Worm (Caenorhabditis elegans) whole organism, young adult: Measurements from ENCODE around the gene F38A6.4.
A peak's percentile ranks its signal among the peaks of the same experiment; 100 is the strongest.

Source experiments
- B0019.2 ChIP-seq: fragments of 200-800 bp; sonication (Bioruptor generic); conservative IDR thresholded peaks from 2 replicates; pipeline ENCODE4 v1.3.6; 2022; ENCODE audit warnings: missing genetic modification reagents, missing genetic modification characterization, missing compliant biosample characterization
- C06A6.2 ChIP-seq: fragments of 200-800 bp; sonication (Bioruptor generic); conservative IDR thresholded peaks from 2 replicates; pipeline ENCODE4 v1.3.6; 2022; ENCODE audit warnings: missing genetic modification characterization, missing compliant biosample characterization
- F22D6.2 ChIP-seq: sonication (generic microtip); optimal IDR thresholded peaks from 2 replicates; lab custom pipeline; 2016; ENCODE audit warnings: mild to moderate bottlenecking, missing genetic modification characterization, missing compliant biosample characterization
- F23B12.7 ChIP-seq: sonication (generic microtip); optimal IDR thresholded peaks from 2 replicates; lab custom pipeline; 2017; ENCODE audit warnings: missing genetic modification characterization, mild to moderate bottlenecking, missing compliant biosample characterization, antibody characterized with exemption, moderate library complexity; ENCODE audit not compliant: insufficient read depth
- F37B4.10 ChIP-seq: fragments of 200-800 bp; sonication (Bioruptor generic); IDR thresholded peaks from 2 replicates; pipeline ENCODE4 v1.3.6; 2022; ENCODE audit warnings: missing genetic modification characterization, missing compliant biosample characterization
- F52B5.7 ChIP-seq: sonication (generic microtip); optimal IDR thresholded peaks from 2 replicates; lab custom pipeline; 2016; ENCODE audit warnings: mild to moderate bottlenecking, missing genetic modification characterization, missing compliant biosample characterization
- F57A8.1 ChIP-seq: fragments of 200-800 bp; sonication (Bioruptor generic); optimal IDR thresholded peaks from 2 replicates; lab custom pipeline; 2018; ENCODE audit warnings: mild to moderate bottlenecking, missing genetic modification characterization, moderate library complexity, missing compliant biosample characterization
- K11D2.4 ChIP-seq: fragments of 200-800 bp; sonication (Bioruptor generic); IDR thresholded peaks from 2 replicates; pipeline ENCODE4 v1.3.6; 2022; ENCODE audit warnings: missing genetic modification reagents, missing genetic modification characterization, missing compliant biosample characterization
- K12H6.12 ChIP-seq: fragments of 200-800 bp; sonication (Bioruptor generic); optimal IDR thresholded peaks from 2 replicates; lab custom pipeline; 2018; ENCODE audit warnings: mild to moderate bottlenecking, missing genetic modification characterization, missing compliant biosample characterization
- Y53F4B.3 ChIP-seq: fragments of 200-800 bp; sonication (Bioruptor generic); IDR thresholded peaks from 2 replicates; pipeline ENCODE4 v1.3.6; 2022; ENCODE audit warnings: missing genetic modification reagents, missing genetic modification characterization, missing compliant biosample characterization
- Y67H2A.10 ChIP-seq: fragments of 200-800 bp; sonication (Bioruptor generic); conservative IDR thresholded peaks from 2 replicates; pipeline ENCODE4 v1.3.6; 2022; ENCODE audit warnings: missing genetic modification reagents, missing genetic modification characterization, missing compliant biosample characterization
- aptf-3 ChIP-seq: fragments of 200-800 bp; sonication (Bioruptor generic); IDR thresholded peaks from 2 replicates; pipeline ENCODE4 v1.3.6; 2022; ENCODE audit warnings: missing genetic modification characterization, missing compliant biosample characterization
- attf-5 ChIP-seq: fragments of 200-800 bp; sonication (Bioruptor generic); optimal IDR thresholded peaks from 2 replicates; lab custom pipeline; 2018; ENCODE audit warnings: mild to moderate bottlenecking, missing genetic modification characterization, missing compliant biosample characterization
- bed-2 ChIP-seq: fragments of 200-800 bp; sonication (Bioruptor generic); IDR thresholded peaks from 2 replicates; pipeline ENCODE4 v1.3.6; 2022; ENCODE audit warnings: missing genetic modification reagents, missing genetic modification characterization, missing compliant biosample characterization
- ceh-100 ChIP-seq: fragments of 200-800 bp; sonication (Bioruptor generic); IDR thresholded peaks from 2 replicates; pipeline ENCODE4 v1.3.6; 2022; ENCODE audit warnings: missing genetic modification reagents, missing genetic modification characterization, missing compliant biosample characterization
- ceh-27 ChIP-seq: fragments of 200-800 bp; sonication (Bioruptor generic); optimal IDR thresholded peaks from 2 replicates; lab custom pipeline; 2018; ENCODE audit warnings: mild to moderate bottlenecking, missing genetic modification characterization, moderate library complexity, missing compliant biosample characterization
- ceh-40 ChIP-seq: fragments of 200-800 bp; sonication (Bioruptor generic); IDR thresholded peaks from 2 replicates; pipeline ENCODE4 v1.3.6; 2022; ENCODE audit warnings: missing genetic modification characterization, missing compliant biosample characterization
- chd-7 ChIP-seq: sonication (generic microtip); optimal IDR thresholded peaks from 2 replicates; lab custom pipeline; 2016; ENCODE audit warnings: mild to moderate bottlenecking, missing genetic modification characterization, moderate library complexity, missing compliant biosample characterization
- die-1 ChIP-seq: sonication (generic microtip); optimal IDR thresholded peaks from 2 replicates; lab custom pipeline; 2016; ENCODE audit warnings: missing genotype, mild to moderate bottlenecking, missing genetic modification characterization, missing compliant biosample characterization
- egl-44 ChIP-seq: fragments of 200-800 bp; sonication (Bioruptor generic); IDR thresholded peaks from 2 replicates; pipeline ENCODE4 v1.3.6; 2022; ENCODE audit warnings: missing genetic modification reagents, missing genetic modification characterization, missing compliant biosample characterization
- egrh-3 ChIP-seq: fragments of 200-800 bp; sonication (Bioruptor generic); IDR thresholded peaks from 2 replicates; pipeline ENCODE4 v1.3.6; 2022; ENCODE audit warnings: missing genetic modification reagents, missing genetic modification characterization, missing compliant biosample characterization
- hlh-12 ChIP-seq: sonication (generic microtip); optimal IDR thresholded peaks from 2 replicates; lab custom pipeline; 2016; ENCODE audit warnings: missing genetic modification characterization, missing compliant biosample characterization
- hlh-26 ChIP-seq: fragments of 200-800 bp; sonication (Bioruptor generic); conservative IDR thresholded peaks from 2 replicates; pipeline ENCODE4 v1.3.6; 2022; ENCODE audit warnings: missing genetic modification reagents, missing genetic modification characterization, missing compliant biosample characterization
- lag-1 ChIP-seq: fragments of 200-800 bp; sonication (Bioruptor generic); IDR thresholded peaks from 2 replicates; pipeline ENCODE4 v1.3.6; 2022; ENCODE audit warnings: missing genetic modification reagents, missing genetic modification characterization, missing compliant biosample characterization
- let-526 ChIP-seq: fragments of 200-800 bp; sonication (Bioruptor generic); IDR thresholded peaks from 2 replicates; pipeline ENCODE4 v1.3.6; 2022; ENCODE audit warnings: missing genetic modification reagents, missing genetic modification characterization, missing compliant biosample characterization
- lin-26 ChIP-seq: fragments of 200-800 bp; sonication (Bioruptor generic); IDR thresholded peaks from 2 replicates; pipeline ENCODE4 v1.3.6; 2022; ENCODE audit warnings: missing genetic modification reagents, missing genetic modification characterization, missing compliant biosample characterization
- lin-40 ChIP-seq: sonication (generic microtip); optimal IDR thresholded peaks from 2 replicates; lab custom pipeline; 2016; ENCODE audit warnings: missing genetic modification characterization, mild to moderate bottlenecking, missing compliant biosample characterization, missing genotype, missing genetic modification reagents
- lir-1 ChIP-seq: fragments of 200-800 bp; sonication (Bioruptor generic); conservative IDR thresholded peaks from 2 replicates; pipeline ENCODE4 v1.3.6; 2022; ENCODE audit warnings: missing genetic modification reagents, missing genetic modification characterization, missing compliant biosample characterization
- lsl-1 ChIP-seq: fragments of 200-800 bp; sonication (Bioruptor generic); optimal IDR thresholded peaks from 2 replicates; lab custom pipeline; 2018; ENCODE audit warnings: mild to moderate bottlenecking, missing genetic modification characterization, moderate library complexity, missing compliant biosample characterization
- lsy-27 ChIP-seq: sonication (generic microtip); optimal IDR thresholded peaks from 2 replicates; lab custom pipeline; 2017; ENCODE audit warnings: missing genetic modification characterization, mild to moderate bottlenecking, missing compliant biosample characterization, antibody characterized with exemption, missing genotype, borderline replicate concordance; ENCODE audit not compliant: insufficient read depth
- mcd-1 ChIP-seq: fragments of 200-800 bp; sonication (Bioruptor generic); IDR thresholded peaks from 2 replicates; pipeline ENCODE4 v1.3.6; 2022; ENCODE audit warnings: missing genetic modification reagents, missing genetic modification characterization, missing compliant biosample characterization
- mel-28 ChIP-seq: sonication (generic microtip); optimal IDR thresholded peaks from 2 replicates; lab custom pipeline; 2016; ENCODE audit warnings: borderline replicate concordance, mild to moderate bottlenecking, missing genetic modification characterization, missing compliant biosample characterization
- nfya-2 ChIP-seq: fragments of 200-800 bp; sonication (Bioruptor generic); IDR thresholded peaks from 2 replicates; pipeline ENCODE4 v1.3.6; 2022; ENCODE audit warnings: missing genetic modification reagents, missing genetic modification characterization, missing compliant biosample characterization
- nfyb-1 ChIP-seq: fragments of 200-800 bp; sonication (Bioruptor generic); IDR thresholded peaks from 2 replicates; pipeline ENCODE4 v1.3.6; 2022; ENCODE audit warnings: missing genetic modification reagents, missing genetic modification characterization, missing compliant biosample characterization
- nhr-120 ChIP-seq: fragments of 200-800 bp; sonication (Bioruptor generic); IDR thresholded peaks from 2 replicates; pipeline ENCODE4 v1.3.6; 2022; ENCODE audit warnings: missing genetic modification characterization, missing compliant biosample characterization
- nhr-27 ChIP-seq: fragments of 200-800 bp; sonication (Bioruptor generic); optimal IDR thresholded peaks from 2 replicates; lab custom pipeline; 2018; ENCODE audit warnings: mild to moderate bottlenecking, missing genetic modification characterization, moderate library complexity, missing compliant biosample characterization
- nhr-80 ChIP-seq: sonication (generic microtip); optimal IDR thresholded peaks from 2 replicates; lab custom pipeline; 2016; ENCODE audit warnings: missing genetic modification characterization, missing compliant biosample characterization
- rcor-1 ChIP-seq: fragments of 200-800 bp; sonication (Bioruptor generic); IDR thresholded peaks from 2 replicates; pipeline ENCODE4 v1.3.6; 2022; ENCODE audit warnings: missing genetic modification reagents, missing genetic modification characterization, missing compliant biosample characterization
- sdz-38 ChIP-seq: sonication (generic microtip); optimal IDR thresholded peaks from 2 replicates; lab custom pipeline; 2016; ENCODE audit warnings: missing genotype, missing genetic modification characterization, missing compliant biosample characterization
- sea-2 ChIP-seq: fragments of 200-800 bp; sonication (Bioruptor generic); IDR thresholded peaks from 2 replicates; pipeline ENCODE4 v1.3.6; 2022; ENCODE audit warnings: missing genetic modification characterization, missing compliant biosample characterization
- snpc-1.3 ChIP-seq: sonication (generic microtip); optimal IDR thresholded peaks from 2 replicates; lab custom pipeline; 2017; ENCODE audit warnings: missing genetic modification characterization, mild to moderate bottlenecking, missing compliant biosample characterization, antibody characterized with exemption, moderate library complexity, missing genotype, missing genetic modification reagents; ENCODE audit not compliant: insufficient read depth
- sptf-2 ChIP-seq: fragments of 200-800 bp; sonication (Bioruptor generic); optimal IDR thresholded peaks from 2 replicates; lab custom pipeline; 2018; ENCODE audit warnings: mild to moderate bottlenecking, missing genetic modification characterization, missing compliant biosample characterization
- tbp1 ChIP-seq: fragments of 200-800 bp; sonication (Bioruptor generic); optimal IDR thresholded peaks from 2 replicates; lab custom pipeline; 2018; ENCODE audit warnings: mild to moderate bottlenecking, missing genetic modification characterization, missing compliant biosample characterization
- tlf-1 ChIP-seq: fragments of 200-800 bp; sonication (Bioruptor generic); optimal IDR thresholded peaks from 2 replicates; lab custom pipeline; 2018; ENCODE audit warnings: mild to moderate bottlenecking, missing genetic modification characterization, missing compliant biosample characterization
- xnd-1 ChIP-seq: sonication (generic microtip); optimal IDR thresholded peaks from 2 replicates; lab custom pipeline; 2016; ENCODE audit warnings: missing genotype, missing genetic modification reagents, missing genetic modification characterization, missing compliant biosample characterization
- zfh-2 ChIP-seq: fragments of 200-800 bp; sonication (Bioruptor generic); conservative IDR thresholded peaks from 2 replicates; pipeline ENCODE4 v1.3.6; 2022; ENCODE audit warnings: missing genetic modification reagents, missing genetic modification characterization, missing compliant biosample characterization
- zim-3 ChIP-seq: sonication (generic microtip); optimal IDR thresholded peaks from 2 replicates; lab custom pipeline; 2017; ENCODE audit warnings: mild to moderate bottlenecking, missing genetic modification characterization, moderate library complexity, missing compliant biosample characterization
- ztf-22 ChIP-seq: fragments of 200-800 bp; sonication (Bioruptor generic); optimal IDR thresholded peaks from 2 replicates; lab custom pipeline; 2018; ENCODE audit warnings: mild to moderate bottlenecking, missing genetic modification characterization, moderate library complexity, missing compliant biosample characterization
- ztf-6 ChIP-seq: fragments of 200-800 bp; sonication (Bioruptor generic); IDR thresholded peaks from 2 replicates; pipeline ENCODE4 v1.3.6; 2022; ENCODE audit warnings: missing genetic modification reagents, missing genetic modification characterization, missing compliant biosample characterization

F38A6.4 gene

ce11 chrV:20778257-20778697, 3.1 kb upstream of the F38A6.4 start (continued):
- TF ChIP-seq bed-2 (GFP tag; lab: Robert Waterston, UW) (no peak), rcor-1 (GFP tag; lab: Robert Waterston, UW) (peak; percentile 74), egl-44 (GFP tag; lab: Robert Waterston, UW) (peak; percentile 78; the same call in 1 of the 2 replicates), Y53F4B.3 (GFP tag; lab: Robert Waterston, UW) (no peak), F52B5.7 (tag; lab: Kevin White, UChicago) (peak; percentile 77), Y67H2A.10 (peak; percentile 37; the same call in 1 of the 2 replicates), aptf-3 (GFP tag; lab: Robert Waterston, UW) (no peak), nhr-120 (GFP tag; lab: Robert Waterston, UW) (no peak), F57A8.1 (GFP tag; lab: Kevin White, UChicago) (no peak), mel-28 (no peak), C06A6.2 (peak; percentile 88), egrh-3 (GFP tag; lab: Robert Waterston, UW) (peak; percentile 50; the same call in 1 of the 2 replicates), ztf-6 (GFP tag; lab: Robert Waterston, UW) (0 out of 2 replicates have a peak, but pooled peaks have one; percentile 64), zfh-2 (GFP tag; lab: Robert Waterston, UW) (no peak; the same call in 1 of the 2 replicates), nfya-2 (no peak), B0019.2 (GFP tag; lab: Robert Waterston, UW) (no peak), nhr-27 (no peak), lir-1 (GFP tag; lab: Robert Waterston, UW) (peak; percentile 85), F37B4.10 (GFP tag; lab: Robert Waterston, UW) (no peak), zim-3 (no peak), sptf-2 (GFP tag; lab: Kevin White, UChicago) (no peak), sdz-38 (tag; lab: Kevin White, UChicago) (no peak), ztf-22 (GFP tag; lab: Kevin White, UChicago) (peak; percentile 51), hlh-26 (GFP tag; lab: Robert Waterston, UW) (no peak), sea-2 (GFP tag; lab: Robert Waterston, UW) (no peak), snpc-1.3 (tag; lab: Kevin White, UChicago) (peak; percentile 48), let-526 (peak; percentile 87), chd-7 (tag; lab: Kevin White, UChicago) (peak; percentile 94), lag-1 (GFP tag; lab: Robert Waterston, UW) (no peak), ceh-27 (GFP tag; lab: Kevin White, UChicago) (peak; percentile 98), lsy-27 (tag; lab: Kevin White, UChicago) (no peak), K11D2.4 (GFP tag; lab: Robert Waterston, UW) (peak; percentile 87), xnd-1 (tag; lab: Kevin White, UChicago) (no peak), tlf-1 (peak; percentile 79), hlh-12 (no peak), K12H6.12 (tag; lab: Kevin White, UChicago) (peak; percentile 96), F22D6.2 (peak; percentile 53)

ce11 chrV:20776761-20777160, 1.6 kb upstream of the F38A6.4 start:
- peak; percentile 58 for TF ChIP-seq lin-40 (tag; lab: Kevin White, UChicago)
- TF ChIP-seq snpc-1.3 (tag; lab: Kevin White, UChicago), result no peak
- TF ChIP-seq F23B12.7 (tag; lab: Kevin White, UChicago), result peak; percentile 71
- no peak for TF ChIP-seq lsl-1
- 0 out of 2 replicates have a peak, but pooled peaks have one; percentile 23 for TF ChIP-seq lin-26
- TF ChIP-seq nhr-80 (tag; lab: Kevin White, UChicago), result peak; percentile 58
- peak; percentile 10 for TF ChIP-seq attf-5
- peak; percentile 65; the same call in 1 of the 2 replicates for TF ChIP-seq nfyb-1
- TF ChIP-seq tbp1 (GFP tag; lab: Kevin White, UChicago), result peak; percentile 40
- no peak for TF ChIP-seq ceh-100 (GFP tag; lab: Robert Waterston, UW)
- 0 out of 2 replicates have a peak, but pooled peaks have one; percentile 29 for TF ChIP-seq mcd-1 (GFP tag; lab: Robert Waterston, UW)
- no peak for TF ChIP-seq die-1 (tag; lab: Kevin White, UChicago)
- TF ChIP-seq mel-28, result no peak
- TF ChIP-seq ceh-40, result no peak
- TF ChIP-seq bed-2 (GFP tag; lab: Robert Waterston, UW), result no peak
